Fruit fly (Drosophila melanogaster): ENCODE results near the gene Hr83.

The Hr83 gene

dm6 chr3R:6306584-6306983 lies 42.5 kb upstream of the Hr83 start, which contains the start of gene CG46026:
TSS of gene CG46026 (plus strand) at chr3R:6306884.
- no peak for TF ChIP-seq CrebA (GFP tag; optimal IDR thresholded peaks at IDR 0.05; ENCODE audit: borderline replicate concordance)
- TF ChIP-seq HLH106 (tag; optimal IDR thresholded peaks at IDR 0.05), result no peak
- TF ChIP-seq h (GFP tag; optimal IDR thresholded peaks at IDR 0.05), result no peak
- no peak for TF ChIP-seq rgr (GFP tag; optimal IDR thresholded peaks at IDR 0.05)
- TF ChIP-seq Jra (GFP tag; optimal IDR thresholded peaks at IDR 0.05), result no peak
- no peak for TF ChIP-seq ey (GFP tag; optimal IDR thresholded peaks at IDR 0.05)
- no peak for TF ChIP-seq Hr83 (GFP tag; optimal IDR thresholded peaks at IDR 0.05; ENCODE audit: poor library complexity, severe bottlenecking)
- no peak for TF ChIP-seq sv (GFP tag; optimal IDR thresholded peaks at IDR 0.05)
- TF ChIP-seq br (GFP tag; optimal IDR thresholded peaks at IDR 0.05), result no peak
- no peak for TF ChIP-seq woc (GFP tag; optimal IDR thresholded peaks at IDR 0.05)
- TF ChIP-seq sage (GFP tag; optimal IDR thresholded peaks at IDR 0.05), result no peak
- TF ChIP-seq CG32264 (GFP tag; optimal IDR thresholded peaks at IDR 0.05), result no peak

dm6 chr3R:6309676-6310075 lies 39.4 kb upstream of the Hr83 start, which contains the start of gene CG31560:
TSS of gene CG31560 (plus strand) at chr3R:6309976.
- no peak for TF ChIP-seq ey (GFP tag; optimal IDR thresholded peaks at IDR 0.05)
- no peak for TF ChIP-seq Hr78 (GFP tag; optimal IDR thresholded peaks at IDR 0.05)
- no peak for TF ChIP-seq sage (GFP tag; optimal IDR thresholded peaks at IDR 0.05)
- no peak for TF ChIP-seq N (GFP tag; optimal IDR thresholded peaks at IDR 0.05)
- no peak for TF ChIP-seq sv (GFP tag; optimal IDR thresholded peaks at IDR 0.05)

- TF ChIP-seq Hnf4 (GFP tag; optimal IDR thresholded peaks at IDR 0.05) (no peak), fru (GFP tag; optimal IDR thresholded peaks at IDR 0.05) (peak; percentile 16)
Observed at dm6 chr3R:6311641-6312259, 37.3 kb upstream of the Hr83 start, which contains the start of gene Osi17. TSS of gene Osi17 (plus strand) at chr3R:6311772.

dm6 chr3R:6315078-6315477 lies 34.0 kb upstream of the Hr83 start:
- TF ChIP-seq Sp1 (GFP tag; optimal IDR thresholded peaks at IDR 0.05) (no peak), CG32264 (GFP tag; optimal IDR thresholded peaks at IDR 0.05) (no peak), Hr83 (GFP tag; optimal IDR thresholded peaks at IDR 0.05; ENCODE audit: poor library complexity, severe bottlenecking) (no peak), Dif (GFP tag; optimal IDR thresholded peaks at IDR 0.05; ENCODE audit: partially characterized antibody) (no peak), Abd-B (GFP tag; optimal IDR thresholded peaks at IDR 0.05) (no peak), ey (GFP tag; optimal IDR thresholded peaks at IDR 0.05) (no peak), Myc (optimal IDR thresholded peaks at IDR 0.05) (no peak), usp (GFP tag; optimal IDR thresholded peaks at IDR 0.05) (no peak), woc (GFP tag; optimal IDR thresholded peaks at IDR 0.05) (no peak)

dm6 chr3R:6329774-6330298 lies 19.2 kb upstream of the Hr83 start, which contains the start of gene Osi18:
TSS of gene Osi18 (plus strand) at chr3R:6330248.
- TF ChIP-seq CG9705 (GFP tag; optimal IDR thresholded peaks at IDR 0.05), result no peak
- no peak for TF ChIP-seq Hnf4 (GFP tag; optimal IDR thresholded peaks at IDR 0.05)
- no peak for TF ChIP-seq brk (GFP tag; optimal IDR thresholded peaks at IDR 0.05)
- TF ChIP-seq Vsx2 (GFP tag; optimal IDR thresholded peaks at IDR 0.05; ENCODE audit: partially characterized antibody), result no peak
- no peak for TF ChIP-seq Abd-B (GFP tag; optimal IDR thresholded peaks at IDR 0.05)
- no peak for TF ChIP-seq pan (optimal IDR thresholded peaks at IDR 0.05)
- TF ChIP-seq ey (GFP tag; optimal IDR thresholded peaks at IDR 0.05), result no peak

- TF ChIP-seq GATAd (GFP tag; optimal IDR thresholded peaks at IDR 0.05) (no peak), brk (GFP tag; optimal IDR thresholded peaks at IDR 0.05) (no peak), Abd-B (GFP tag; optimal IDR thresholded peaks at IDR 0.05) (no peak), jim (GFP tag; optimal IDR thresholded peaks at IDR 0.05) (no peak), pan (optimal IDR thresholded peaks at IDR 0.05) (no peak)
Observed at dm6 chr3R:6334906-6335433, 14.1 kb upstream of the Hr83 start, which contains the start of gene Osi19. TSS of gene Osi19 (plus strand) at chr3R:6335362.

- TF ChIP-seq br (GFP tag; optimal IDR thresholded peaks at IDR 0.05) (no peak), ey (GFP tag; optimal IDR thresholded peaks at IDR 0.05) (no peak), CrebA (GFP tag; optimal IDR thresholded peaks at IDR 0.05; ENCODE audit: borderline replicate concordance) (no peak), CG32264 (GFP tag; optimal IDR thresholded peaks at IDR 0.05) (no peak), Myc (optimal IDR thresholded peaks at IDR 0.05) (no peak), pan (optimal IDR thresholded peaks at IDR 0.05) (no peak), HLH106 (tag; optimal IDR thresholded peaks at IDR 0.05) (no peak), CG9705 (GFP tag; optimal IDR thresholded peaks at IDR 0.05) (no peak), Dif (GFP tag; optimal IDR thresholded peaks at IDR 0.05; ENCODE audit: partially characterized antibody) (no peak), dmrt93B (GFP tag; optimal IDR thresholded peaks at IDR 0.05) (no peak), GATAd (GFP tag; optimal IDR thresholded peaks at IDR 0.05) (no peak), sv (GFP tag; optimal IDR thresholded peaks at IDR 0.05) (no peak), lola (GFP tag; optimal IDR thresholded peaks at IDR 0.05) (no peak), psq (GFP tag; optimal IDR thresholded peaks at IDR 0.05) (no peak), usp (GFP tag; optimal IDR thresholded peaks at IDR 0.05) (no peak), tai (GFP tag; optimal IDR thresholded peaks at IDR 0.05) (no peak), Mio (GFP tag; optimal IDR thresholded peaks at IDR 0.05) (no peak), OdsH (GFP tag; optimal IDR thresholded peaks at IDR 0.05) (no peak)
Observed at dm6 chr3R:6337397-6337796, 11.6 kb upstream of the Hr83 start.
